Fruit fly (Drosophila melanogaster) Kc167 (cell line): ENCODE results near the gene klu.

Source experiments
- Myc ChIP-seq: fragments of >200 bp; optimal IDR thresholded peaks from 2 replicates; lab custom pipeline; 2017; ENCODE audit warnings: missing external identifiers
- Sin3A ChIP-seq: fragments of >200 bp; optimal IDR thresholded peaks from 2 replicates; lab custom pipeline; 2018; ENCODE audit warnings: missing external identifiers
- h ChIP-seq: fragments of >200 bp; optimal IDR thresholded peaks from 3 replicates; lab custom pipeline; 2018; ENCODE audit warnings: missing external identifiers
- insv ChIP-seq: fragments of >200 bp; optimal IDR thresholded peaks from 3 replicates; lab custom pipeline; 2018; ENCODE audit warnings: missing external identifiers
- psq ChIP-seq: fragments of >200 bp; optimal IDR thresholded peaks from 2 replicates; lab custom pipeline; 2017; ENCODE audit warnings: missing external identifiers
- ttk ChIP-seq: sonication (Bioruptor generic); optimal IDR thresholded peaks from 2 replicates; lab custom pipeline; 2017; ENCODE audit warnings: missing external identifiers

klu gene

dm6 chr3L:11031784-11032183 is 22.8 kb upstream of the klu start:
- TF ChIP-seq h (lab: Kevin White, UChicago) (no peak), insv (lab: Kevin White, UChicago) (no peak), ttk (lab: Kevin White, UChicago) (no peak), Myc (lab: Kevin White, UChicago) (no peak), Sin3A (lab: Kevin White, UChicago) (no peak), psq (no peak)

DNA sequence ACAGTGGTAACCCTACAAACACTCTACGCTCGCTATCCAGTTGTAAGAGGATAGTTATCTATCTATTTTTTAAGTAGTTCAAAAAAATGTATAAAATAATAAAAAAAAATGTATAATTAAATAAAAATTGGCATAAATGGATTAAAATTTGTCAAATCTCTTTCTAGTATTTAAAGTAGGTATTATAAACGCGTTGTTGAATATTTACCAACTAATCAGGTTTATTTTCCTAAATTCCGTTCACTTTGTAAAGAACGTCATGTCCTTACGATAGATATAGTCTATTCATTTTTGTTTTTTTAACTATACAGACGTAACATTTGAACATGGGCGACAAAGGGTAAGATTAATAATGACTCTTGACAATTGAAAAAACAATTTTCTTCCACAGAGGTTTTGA is 18.3 kb upstream of the klu start, which contains the start of gene CG32081:
Gene CG32081, plus strand, starts transcription at position 301 of the 400 bp plus-strand sequence.
- TF ChIP-seq insv (lab: Kevin White, UChicago): no peak
- no peak for TF ChIP-seq Sin3A (lab: Kevin White, UChicago)
- TF ChIP-seq Myc (lab: Kevin White, UChicago): no peak
- TF ChIP-seq psq: no peak
- no peak for TF ChIP-seq h (lab: Kevin White, UChicago)
- no peak for TF ChIP-seq ttk (lab: Kevin White, UChicago)

DNA sequence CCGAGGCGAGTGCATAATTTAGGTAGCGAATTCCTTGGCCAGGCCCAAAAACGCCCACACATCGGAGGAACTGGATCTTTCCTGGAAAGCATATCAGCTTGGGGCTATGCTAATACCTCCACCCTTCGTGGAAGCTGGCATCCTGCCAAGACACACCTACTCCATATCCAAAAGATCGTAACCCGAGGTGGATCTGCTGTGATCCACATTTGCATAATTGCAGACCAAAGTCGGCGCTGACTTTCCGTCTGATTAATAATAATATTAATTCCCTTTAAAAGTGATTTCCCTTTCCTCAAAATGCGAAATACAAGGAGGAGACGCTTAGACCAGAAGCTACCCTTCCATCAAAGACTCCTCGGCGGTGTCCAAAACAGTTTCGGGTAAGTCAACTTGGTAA is 16.3 kb upstream of the klu start, which contains the start of gene CG32079:
Gene CG32079, plus strand, starts transcription at position 301 of the 400 bp plus-strand sequence.
- no peak for TF ChIP-seq Sin3A (lab: Kevin White, UChicago)
- TF ChIP-seq Myc (lab: Kevin White, UChicago): no peak
- TF ChIP-seq psq: no peak
- no peak for TF ChIP-seq ttk (lab: Kevin White, UChicago)
- no peak for TF ChIP-seq insv (lab: Kevin White, UChicago)
- no peak for TF ChIP-seq h (lab: Kevin White, UChicago)

DNA sequence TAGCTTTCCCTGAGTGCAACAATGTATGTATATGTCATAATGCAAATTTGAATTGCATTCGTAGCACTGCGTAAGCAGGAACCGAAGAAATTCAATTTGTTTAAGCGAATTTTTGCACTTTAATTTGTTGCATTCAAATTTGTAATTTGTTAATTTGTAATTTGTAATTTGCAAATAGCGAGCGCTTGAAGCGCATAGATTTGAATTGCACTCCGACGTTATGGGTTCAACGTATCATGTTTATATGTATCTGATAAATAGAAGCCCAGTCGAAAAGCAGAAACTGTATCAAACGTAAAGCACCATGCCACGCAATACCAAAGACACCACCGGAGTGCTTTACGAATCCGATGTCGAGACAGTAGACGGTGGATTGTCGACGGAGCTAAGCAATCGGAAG is 14.2 kb upstream of the klu start, which contains the start of gene Fad2:
Gene Fad2, plus strand, starts transcription at position 301 of the 400 bp plus-strand sequence.
- TF ChIP-seq h (lab: Kevin White, UChicago) (no peak), insv (lab: Kevin White, UChicago) (no peak), Sin3A (lab: Kevin White, UChicago) (no peak), Myc (lab: Kevin White, UChicago) (no peak), psq (no peak), ttk (lab: Kevin White, UChicago) (no peak)

- no peak for TF ChIP-seq ttk (lab: Kevin White, UChicago)
- no peak for TF ChIP-seq Sin3A (lab: Kevin White, UChicago)
- no peak for TF ChIP-seq psq
- no peak for TF ChIP-seq insv (lab: Kevin White, UChicago)
- TF ChIP-seq Myc (lab: Kevin White, UChicago): no peak
- TF ChIP-seq h (lab: Kevin White, UChicago): no peak
Measured at dm6 chr3L:11021958-11022357, 13.0 kb upstream of the klu start.

dm6 chr3L:11020058-11020457 is 11.1 kb upstream of the klu start:
- TF ChIP-seq Sin3A (lab: Kevin White, UChicago): no peak
- no peak for TF ChIP-seq Myc (lab: Kevin White, UChicago)
- TF ChIP-seq ttk (lab: Kevin White, UChicago): no peak
- no peak for TF ChIP-seq insv (lab: Kevin White, UChicago)
- TF ChIP-seq psq: no peak
- no peak for TF ChIP-seq h (lab: Kevin White, UChicago)

DNA sequence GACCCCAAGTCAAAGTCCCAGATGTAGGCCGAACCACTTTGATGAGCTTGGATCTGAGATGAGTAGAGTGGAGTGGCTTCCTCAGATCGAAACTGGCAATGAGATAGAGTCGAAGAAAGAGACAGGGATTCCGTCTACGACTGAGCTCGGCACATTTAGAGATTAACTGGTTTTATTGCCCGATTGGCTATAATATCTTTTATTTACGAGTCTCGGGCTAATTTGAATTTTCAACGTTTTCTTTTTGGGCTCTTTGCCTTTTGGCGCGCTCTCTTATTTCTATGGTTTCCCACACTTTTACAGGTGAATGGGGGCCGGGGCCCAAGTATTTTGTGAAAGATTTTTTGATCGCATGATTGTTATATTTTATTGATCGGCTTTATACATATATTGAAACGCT is 6.2 kb upstream of the klu start:
- TF ChIP-seq h (lab: Kevin White, UChicago) (no peak), Myc (lab: Kevin White, UChicago) (no peak), psq (no peak), insv (lab: Kevin White, UChicago) (no peak), Sin3A (lab: Kevin White, UChicago) (no peak), ttk (lab: Kevin White, UChicago) (no peak)

DNA sequence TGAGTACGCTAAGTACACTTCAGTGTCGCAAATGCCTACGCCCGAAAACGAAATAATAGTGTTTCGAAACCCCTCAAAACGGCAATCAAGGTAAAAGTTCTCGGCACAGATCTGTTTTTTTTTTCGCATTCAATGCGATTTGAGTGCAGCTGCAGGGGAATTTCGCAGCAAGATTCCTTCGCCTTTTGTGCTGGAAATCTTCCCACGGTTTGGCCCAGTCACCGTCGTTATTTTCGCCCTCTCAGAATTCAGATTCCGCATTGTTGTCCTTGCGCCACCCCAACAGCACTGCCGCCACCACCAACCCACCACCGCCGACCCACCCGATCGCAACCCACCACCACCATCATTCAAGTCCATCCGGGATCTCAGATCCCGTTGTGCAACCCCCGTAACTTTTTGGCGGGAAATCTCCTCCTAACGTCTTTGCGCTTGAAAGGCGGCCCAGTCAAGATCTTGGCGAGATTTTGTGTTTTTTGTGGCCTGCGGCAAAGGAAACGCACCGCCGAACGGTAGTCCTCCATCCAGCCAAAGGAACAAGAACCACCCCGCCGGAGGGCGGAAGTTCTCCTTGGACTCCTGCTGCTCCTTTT is 2.7 kb upstream of the klu start:
- TF ChIP-seq h (lab: Kevin White, UChicago): no peak
- TF ChIP-seq psq: no peak
- TF ChIP-seq insv (lab: Kevin White, UChicago): no peak
- no peak for TF ChIP-seq Myc (lab: Kevin White, UChicago)
- TF ChIP-seq ttk (lab: Kevin White, UChicago): no peak
- no peak for TF ChIP-seq Sin3A (lab: Kevin White, UChicago)

DNA sequence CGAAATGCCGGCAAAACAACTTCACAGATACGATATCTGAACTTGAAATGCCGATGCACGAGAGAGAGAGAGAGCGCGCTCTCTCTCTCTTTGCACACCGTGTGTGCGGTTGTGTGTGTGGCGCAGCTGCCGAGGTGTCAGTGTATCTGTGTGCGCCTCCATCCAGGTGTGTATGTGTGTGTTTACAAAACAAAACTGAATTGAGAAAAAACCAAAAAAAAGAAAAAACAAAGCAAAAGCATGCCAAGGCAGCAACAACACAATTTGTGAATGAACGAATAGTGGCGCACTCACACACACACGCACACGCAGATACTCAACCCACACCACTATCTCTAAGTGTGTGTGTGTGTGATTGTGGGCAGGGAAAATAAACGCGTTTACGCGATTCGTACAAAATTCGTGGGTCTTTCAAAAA is 1.4 kb upstream of the klu start:
- TF ChIP-seq h (lab: Kevin White, UChicago) (no peak), ttk (lab: Kevin White, UChicago) (no peak), Sin3A (lab: Kevin White, UChicago) (no peak), insv (lab: Kevin White, UChicago) (no peak), Myc (lab: Kevin White, UChicago) (no peak), psq (no peak)

dm6 chr3L:11007786-11008185 is 1.2 kb downstream of the klu start:
- no peak for TF ChIP-seq Sin3A (lab: Kevin White, UChicago)
- TF ChIP-seq ttk (lab: Kevin White, UChicago): no peak
- no peak for TF ChIP-seq insv (lab: Kevin White, UChicago)
- no peak for TF ChIP-seq Myc (lab: Kevin White, UChicago)
- no peak for TF ChIP-seq psq
- no peak for TF ChIP-seq h (lab: Kevin White, UChicago)

- TF ChIP-seq Myc (lab: Kevin White, UChicago) (no peak), Sin3A (lab: Kevin White, UChicago) (no peak), h (lab: Kevin White, UChicago) (no peak), insv (lab: Kevin White, UChicago) (no peak)
Measured at dm6 chr3L:11006433-11006832, 2.6 kb downstream of the klu start.
